Worm (Caenorhabditis elegans) whole organism, early embryonic: ENCODE measurements around the gene gcy-25.

Experiments
- B0310.2 ChIP-seq: sonication (generic microtip); optimal IDR thresholded peaks from 2 replicates; lab custom pipeline; 2016; ENCODE audit warnings: mild to moderate bottlenecking, missing genetic modification characterization, missing compliant biosample characterization
- F13C5.2 ChIP-seq: sonication (generic microtip); optimal IDR thresholded peaks from 2 replicates; lab custom pipeline; 2017; ENCODE audit warnings: mild to moderate bottlenecking, missing genetic modification characterization, inconsistent platforms, missing compliant biosample characterization
- aly-1 ChIP-seq: sonication (generic microtip); optimal IDR thresholded peaks from 2 replicates; lab custom pipeline; 2016; ENCODE audit warnings: missing genetic modification characterization, missing compliant biosample characterization
- ama-1 ChIP-seq: fragments of 150-350 bp; optimal IDR thresholded peaks from 2 replicates; lab custom pipeline; 2014
- ceh-13 ChIP-seq: fragments of 200-800 bp; sonication (Bioruptor generic); optimal IDR thresholded peaks from 2 replicates; lab custom pipeline; 2018; ENCODE audit warnings: mild to moderate bottlenecking, missing genetic modification characterization, missing compliant biosample characterization
- ceh-36 ChIP-seq: sonication (generic microtip); optimal IDR thresholded peaks from 2 replicates; lab custom pipeline; 2016; ENCODE audit warnings: missing genetic modification characterization, inconsistent platforms, missing compliant biosample characterization
- ets-7 ChIP-seq: sonication (generic microtip); optimal IDR thresholded peaks from 2 replicates; lab custom pipeline; 2016; ENCODE audit warnings: missing genotype, missing genetic modification characterization, missing compliant biosample characterization
- flt-1 ChIP-seq: fragments of 200-800 bp; sonication (Bioruptor generic); IDR thresholded peaks from 2 replicates; pipeline ENCODE4 v1.3.6; 2022; ENCODE audit warnings: missing genetic modification characterization, missing compliant biosample characterization
- hmbx-1 ChIP-seq: sonication (generic microtip); optimal IDR thresholded peaks from 2 replicates; lab custom pipeline; 2016; ENCODE audit warnings: mild to moderate bottlenecking, missing genetic modification characterization, missing compliant biosample characterization
- hmg-4 ChIP-seq: fragments of 200-800 bp; sonication (Bioruptor generic); optimal IDR thresholded peaks from 2 replicates; lab custom pipeline; 2018; ENCODE audit warnings: mild to moderate bottlenecking, missing genetic modification characterization, missing compliant biosample characterization
- hnd-1 ChIP-seq: sonication (generic microtip); optimal IDR thresholded peaks from 2 replicates; lab custom pipeline; 2016; ENCODE audit warnings: missing genetic modification characterization, missing compliant biosample characterization
- pes-1 ChIP-seq: fragments of 200-800 bp; sonication (Bioruptor generic); IDR thresholded peaks from 2 replicates; pipeline ENCODE4 v1.3.6; 2022; ENCODE audit warnings: missing genetic modification reagents, missing genetic modification characterization, missing compliant biosample characterization
- scrt-1 ChIP-seq: fragments of 200-800 bp; sonication (Bioruptor generic); IDR thresholded peaks from 2 replicates; pipeline ENCODE4 v1.3.6; 2022; ENCODE audit warnings: missing genetic modification characterization, missing compliant biosample characterization
- sea-1 ChIP-seq: fragments of 200-800 bp; sonication (Bioruptor generic); conservative IDR thresholded peaks from 2 replicates; pipeline ENCODE4 v1.3.6; 2022; ENCODE audit warnings: missing genetic modification characterization, missing compliant biosample characterization
- tbx-11 ChIP-seq: fragments of 200-800 bp; sonication (Bioruptor generic); IDR thresholded peaks from 2 replicates; pipeline ENCODE4 v1.3.6; 2022; ENCODE audit warnings: missing genetic modification characterization, missing compliant biosample characterization
- tbx-37 ChIP-seq: fragments of 200-800 bp; sonication (Bioruptor generic); conservative IDR thresholded peaks from 2 replicates; pipeline ENCODE4 v1.3.6; 2022; ENCODE audit warnings: missing genetic modification reagents, missing genetic modification characterization, missing compliant biosample characterization
- tra-4 ChIP-seq: sonication (generic microtip); optimal IDR thresholded peaks from 2 replicates; lab custom pipeline; 2017; ENCODE audit warnings: missing genetic modification characterization, missing compliant biosample characterization

The gcy-25 gene

DNA sequence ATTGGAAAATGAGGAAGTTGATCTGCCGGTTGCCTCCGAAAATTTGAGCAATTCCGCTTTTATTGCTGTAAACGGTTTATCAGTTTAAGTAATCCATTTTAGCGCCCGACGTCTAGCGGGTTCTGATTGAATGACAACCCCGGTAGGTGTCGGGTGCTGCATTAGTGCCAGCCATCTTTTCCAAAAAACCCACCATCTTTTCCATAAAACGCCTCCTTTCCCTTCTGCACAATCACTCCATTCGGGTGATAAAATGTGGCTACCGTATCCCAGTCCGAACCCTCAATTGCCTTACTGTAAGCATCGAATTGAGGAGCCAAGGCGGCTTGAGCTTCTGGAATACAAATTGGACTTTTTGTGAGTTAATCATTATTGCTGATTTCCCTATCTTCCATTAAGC is 27.4 kb downstream of the gcy-25 start:
- no peak for TF ChIP-seq aly-1
- no peak for TF ChIP-seq pes-1 (GFP tag; lab: Robert Waterston, UW)
- no peak for TF ChIP-seq tbx-37 (GFP tag; lab: Robert Waterston, UW)

ce11 chrIV:15901123-15901522 is 28.4 kb downstream of the gcy-25 start, which contains the start of gene Y105C5B.5:
Y105C5B.5 (minus strand) TSS chrIV:15901225.
- TF ChIP-seq ceh-13 (GFP tag; lab: Kevin White, UChicago), result no peak
- no peak for TF ChIP-seq hmbx-1 (tag; lab: Kevin White, UChicago)
- TF ChIP-seq sea-1 (GFP tag; lab: Robert Waterston, UW), result no peak
- TF ChIP-seq hmg-4 (GFP tag; lab: Kevin White, UChicago), result no peak
- TF ChIP-seq ceh-36 (tag; lab: Kevin White, UChicago), result no peak
- TF ChIP-seq hnd-1 (tag; lab: Kevin White, UChicago), result no peak
- TF ChIP-seq B0310.2 (tag; lab: Kevin White, UChicago), result no peak

- TF ChIP-seq F13C5.2 (no peak), ceh-13 (GFP tag; lab: Kevin White, UChicago) (no peak), tbx-11 (no peak), pes-1 (GFP tag; lab: Robert Waterston, UW) (no peak), hmg-4 (GFP tag; lab: Kevin White, UChicago) (no peak), ama-1 (lab: Kevin White, UChicago) (no peak), flt-1 (GFP tag; lab: Robert Waterston, UW) (no peak), ceh-36 (tag; lab: Kevin White, UChicago) (no peak), ets-7 (no peak), sea-1 (GFP tag; lab: Robert Waterston, UW) (no peak), B0310.2 (tag; lab: Kevin White, UChicago) (no peak), scrt-1 (GFP tag; lab: Robert Waterston, UW) (no peak), hnd-1 (tag; lab: Kevin White, UChicago) (no peak), tra-4 (tag; lab: Kevin White, UChicago) (no peak), hmbx-1 (tag; lab: Kevin White, UChicago) (no peak), aly-1 (no peak)
These were observed 33.4 kb downstream of the gcy-25 start, which contains the start of gene srv-15 for ce11 chrIV:15906059-15906632. srv-15 (plus strand) TSS chrIV:15906582.

DNA sequence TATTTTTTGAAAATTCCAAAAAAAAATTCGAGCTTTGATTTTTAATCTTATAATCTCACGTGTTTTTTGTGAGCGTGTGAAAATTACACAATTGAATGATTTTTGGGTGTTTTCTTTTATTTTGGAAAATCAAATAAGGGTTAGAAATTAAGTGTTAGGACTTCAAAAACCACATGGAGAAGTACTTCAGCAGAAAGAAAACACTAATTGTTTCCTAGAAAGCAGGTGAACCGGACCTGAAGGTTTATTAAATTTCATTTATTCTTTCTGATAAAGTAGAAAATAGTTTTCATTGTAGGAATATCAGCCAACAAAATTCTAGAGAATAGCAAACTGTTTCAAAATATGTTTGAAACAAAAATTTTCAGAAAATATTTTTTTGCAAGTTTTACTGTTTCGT is 35.5 kb downstream of the gcy-25 start:
- TF ChIP-seq ceh-36 (tag; lab: Kevin White, UChicago) (no peak), hmbx-1 (tag; lab: Kevin White, UChicago) (no peak), sea-1 (GFP tag; lab: Robert Waterston, UW) (no peak), tbx-11 (no peak), hmg-4 (GFP tag; lab: Kevin White, UChicago) (no peak), F13C5.2 (no peak), scrt-1 (GFP tag; lab: Robert Waterston, UW) (no peak), ets-7 (no peak), pes-1 (GFP tag; lab: Robert Waterston, UW) (no peak), flt-1 (GFP tag; lab: Robert Waterston, UW) (no peak)

DNA sequence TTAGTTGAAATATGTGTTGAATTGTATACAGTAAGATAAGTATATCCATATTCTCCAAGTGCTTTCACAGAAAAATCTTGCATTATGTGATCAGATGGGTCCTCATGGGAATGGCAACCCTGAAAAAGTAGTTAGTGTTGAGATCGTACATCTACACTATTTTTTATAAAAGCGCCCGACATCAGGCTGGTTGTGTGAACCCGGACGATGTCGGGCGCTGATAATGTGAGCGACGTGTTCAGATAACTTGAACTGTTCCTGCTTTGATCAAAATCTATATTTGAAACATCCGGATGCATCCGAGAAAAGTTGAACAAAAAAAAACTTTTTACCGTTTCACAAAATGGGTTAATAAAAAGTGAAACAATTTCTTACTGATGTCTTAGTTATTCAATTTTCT is 42.3 kb downstream of the gcy-25 start:
- TF ChIP-seq ama-1 (lab: Kevin White, UChicago) (no peak), ceh-13 (GFP tag; lab: Kevin White, UChicago) (no peak), hmg-4 (GFP tag; lab: Kevin White, UChicago) (no peak)

- TF ChIP-seq flt-1 (GFP tag; lab: Robert Waterston, UW) (no peak), ama-1 (lab: Kevin White, UChicago) (no peak)
These were observed 50.3 kb downstream of the gcy-25 start for ce11 chrIV:15923000-15923399.

- no peak for TF ChIP-seq scrt-1 (GFP tag; lab: Robert Waterston, UW)
- TF ChIP-seq ets-7, result no peak
- no peak for TF ChIP-seq hnd-1 (tag; lab: Kevin White, UChicago)
- TF ChIP-seq ceh-13 (GFP tag; lab: Kevin White, UChicago), result no peak
- TF ChIP-seq hmbx-1 (tag; lab: Kevin White, UChicago), result no peak
- TF ChIP-seq tbx-37 (GFP tag; lab: Robert Waterston, UW), result no peak
- TF ChIP-seq flt-1 (GFP tag; lab: Robert Waterston, UW), result no peak
- TF ChIP-seq hmg-4 (GFP tag; lab: Kevin White, UChicago), result no peak
- no peak for TF ChIP-seq tbx-11
- no peak for TF ChIP-seq ceh-36 (tag; lab: Kevin White, UChicago)
- no peak for TF ChIP-seq tra-4 (tag; lab: Kevin White, UChicago)
- TF ChIP-seq sea-1 (GFP tag; lab: Robert Waterston, UW), result no peak
- TF ChIP-seq F13C5.2, result no peak
- TF ChIP-seq aly-1, result no peak
- TF ChIP-seq B0310.2 (tag; lab: Kevin White, UChicago), result no peak
- no peak for TF ChIP-seq pes-1 (GFP tag; lab: Robert Waterston, UW)
These were observed 54.0 kb downstream of the gcy-25 start, which contains the start of gene Y105C5B.8 for ce11 chrIV:15926746-15927145. Y105C5B.8 (minus strand) TSS chrIV:15926846.

- TF ChIP-seq ceh-13 (GFP tag; lab: Kevin White, UChicago) (no peak), scrt-1 (GFP tag; lab: Robert Waterston, UW) (no peak)
These were observed 57.1 kb downstream of the gcy-25 start for ce11 chrIV:15929831-15930230.
